Worm (Caenorhabditis elegans) whole organism, late embryonic: ENCODE measurements around the gene bath-47.

Experiments
- K02D7.2 ChIP-seq: sonication (generic microtip); optimal IDR thresholded peaks from 2 replicates; lab custom pipeline; 2017; ENCODE audit warnings: mild to moderate bottlenecking, missing genetic modification characterization, missing compliant biosample characterization
- K09A11.1 ChIP-seq: sonication (generic microtip); optimal IDR thresholded peaks from 2 replicates; lab custom pipeline; 2017; ENCODE audit warnings: antibody characterized with exemption, mild to moderate bottlenecking, missing genetic modification characterization, missing compliant biosample characterization; ENCODE audit not compliant: insufficient read depth
- T23F11.4 ChIP-seq: fragments of 200-800 bp; sonication (Bioruptor generic); optimal IDR thresholded peaks from 2 replicates; lab custom pipeline; 2018; ENCODE audit warnings: mild to moderate bottlenecking, missing genetic modification characterization, missing compliant biosample characterization
- Y22D7AL.16 ChIP-seq: sonication (generic microtip); optimal IDR thresholded peaks from 2 replicates; lab custom pipeline; 2016; ENCODE audit warnings: missing genetic modification characterization, missing compliant biosample characterization
- ahr-1 ChIP-seq: sonication (generic microtip); optimal IDR thresholded peaks from 2 replicates; lab custom pipeline; 2016; ENCODE audit warnings: missing genetic modification characterization, missing compliant biosample characterization
- ama-1 ChIP-seq: fragments of 150-350 bp; optimal IDR thresholded peaks from 2 replicates; lab custom pipeline; 2014
- ceh-14 ChIP-seq: sonication (generic microtip); optimal IDR thresholded peaks from 2 replicates; lab custom pipeline; 2016; ENCODE audit warnings: missing genotype, missing genetic modification characterization, missing compliant biosample characterization
- ceh-19 ChIP-seq: fragments of 200-800 bp; sonication (Bioruptor generic); optimal IDR thresholded peaks from 2 replicates; lab custom pipeline; 2018; ENCODE audit warnings: mild to moderate bottlenecking, missing genetic modification characterization, missing compliant biosample characterization
- ceh-2 ChIP-seq: sonication (generic microtip); optimal IDR thresholded peaks from 2 replicates; lab custom pipeline; 2016; ENCODE audit warnings: missing genotype, missing genetic modification characterization, missing compliant biosample characterization
- ceh-30 ChIP-seq: fragments of 150-350 bp; optimal IDR thresholded peaks from 2 replicates; lab custom pipeline; 2014; ENCODE audit warnings: missing biosample characterization, missing genetic modification characterization
- ceh-34 ChIP-seq: sonication (generic microtip); optimal IDR thresholded peaks from 2 replicates; lab custom pipeline; 2016; ENCODE audit warnings: mild to moderate bottlenecking, missing genetic modification characterization, missing compliant biosample characterization
- ceh-45 ChIP-seq: fragments of 200-800 bp; sonication (Bioruptor generic); IDR thresholded peaks from 2 replicates; pipeline ENCODE4 v1.3.6; 2022; ENCODE audit warnings: missing genetic modification reagents, missing genetic modification characterization, missing compliant biosample characterization
- ceh-48 ChIP-seq: sonication (generic microtip); optimal IDR thresholded peaks from 2 replicates; lab custom pipeline; 2016; ENCODE audit warnings: missing genetic modification characterization, inconsistent platforms, missing compliant biosample characterization
- ceh-6 ChIP-seq: fragments of 200-800 bp; sonication (Bioruptor generic); optimal IDR thresholded peaks from 2 replicates; lab custom pipeline; 2018; ENCODE audit warnings: mild to moderate bottlenecking, missing genetic modification characterization, missing compliant biosample characterization
- dve-1 ChIP-seq: sonication (generic microtip); optimal IDR thresholded peaks from 2 replicates; lab custom pipeline; 2017; ENCODE audit warnings: antibody characterized with exemption, mild to moderate bottlenecking, missing genetic modification characterization, missing compliant biosample characterization
- elt-2 ChIP-seq: sonication (generic microtip); optimal IDR thresholded peaks from 2 replicates; lab custom pipeline; 2016; ENCODE audit warnings: missing genetic modification reagents, missing genetic modification characterization, missing compliant biosample characterization
- elt-4 ChIP-seq: sonication (generic microtip); optimal IDR thresholded peaks from 2 replicates; lab custom pipeline; 2016; ENCODE audit warnings: missing genetic modification characterization, missing compliant biosample characterization
- eyg-1 ChIP-seq: sonication (generic microtip); optimal IDR thresholded peaks from 2 replicates; lab custom pipeline; 2016; ENCODE audit warnings: missing genotype, missing genetic modification characterization, missing compliant biosample characterization
- gmeb-2 ChIP-seq: sonication (generic microtip); optimal IDR thresholded peaks from 2 replicates; lab custom pipeline; 2016; ENCODE audit warnings: missing genetic modification characterization, inconsistent platforms, missing compliant biosample characterization
- hlh-30 ChIP-seq: sonication (generic microtip); optimal IDR thresholded peaks from 2 replicates; lab custom pipeline; 2017; ENCODE audit warnings: antibody characterized with exemption, missing genetic modification characterization, missing compliant biosample characterization; ENCODE audit not compliant: insufficient read depth
- hlh-6 ChIP-seq: sonication (generic microtip); optimal IDR thresholded peaks from 2 replicates; lab custom pipeline; 2016; ENCODE audit warnings: missing genotype, missing genetic modification characterization, missing compliant biosample characterization
- lim-6 ChIP-seq: sonication (generic microtip); optimal IDR thresholded peaks from 2 replicates; lab custom pipeline; 2016; ENCODE audit warnings: missing genetic modification characterization, missing compliant biosample characterization
- madf-2 ChIP-seq: sonication (generic microtip); optimal IDR thresholded peaks from 2 replicates; lab custom pipeline; 2017; ENCODE audit warnings: missing genetic modification characterization, missing compliant biosample characterization
- nfya-1 ChIP-seq: sonication (generic microtip); optimal IDR thresholded peaks from 2 replicates; lab custom pipeline; 2017; ENCODE audit warnings: missing genetic modification characterization, mild to moderate bottlenecking, missing compliant biosample characterization, antibody characterized with exemption, moderate library complexity
- nhr-232 ChIP-seq: sonication (generic microtip); optimal IDR thresholded peaks from 2 replicates; lab custom pipeline; 2016; ENCODE audit warnings: missing genetic modification characterization, missing compliant biosample characterization
- npax-4 ChIP-seq: sonication (generic microtip); optimal IDR thresholded peaks from 2 replicates; lab custom pipeline; 2016; ENCODE audit warnings: missing genetic modification characterization, missing compliant biosample characterization
- pag-3 ChIP-seq: sonication (generic microtip); optimal IDR thresholded peaks from 2 replicates; lab custom pipeline; 2016; ENCODE audit warnings: missing compliant biosample characterization, missing genetic modification characterization, borderline replicate concordance
- pax-1 ChIP-seq: fragments of 150-350 bp; optimal IDR thresholded peaks from 2 replicates; lab custom pipeline; 2014; ENCODE audit warnings: missing biosample characterization, missing genetic modification characterization
- pha-2 ChIP-seq: sonication (generic microtip); optimal IDR thresholded peaks from 2 replicates; lab custom pipeline; 2017; ENCODE audit warnings: mild to moderate bottlenecking, missing genetic modification characterization, missing compliant biosample characterization
- pha-4 ChIP-seq: fragments of 150-350 bp; optimal IDR thresholded peaks from 2 replicates; lab custom pipeline; 2018; ENCODE audit warnings: missing biosample characterization, missing genetic modification reagents, missing genetic modification characterization
- pqm-1 ChIP-seq: sonication (generic microtip); optimal IDR thresholded peaks from 2 replicates; lab custom pipeline; 2016; ENCODE audit warnings: missing genetic modification characterization, missing compliant biosample characterization
- ref-2 ChIP-seq: sonication (generic microtip); optimal IDR thresholded peaks from 2 replicates; lab custom pipeline; 2016; ENCODE audit warnings: missing genetic modification characterization, missing compliant biosample characterization
- sdc-2 ChIP-seq: sonication (generic microtip); optimal IDR thresholded peaks from 2 replicates; lab custom pipeline; 2016; ENCODE audit warnings: missing genotype, missing genetic modification characterization, missing compliant biosample characterization
- tbx-2 ChIP-seq: sonication (generic microtip); optimal IDR thresholded peaks from 2 replicates; lab custom pipeline; 2016; ENCODE audit warnings: missing genetic modification characterization, missing compliant biosample characterization
- tbx-7 ChIP-seq: sonication (generic microtip); optimal IDR thresholded peaks from 2 replicates; lab custom pipeline; 2016; ENCODE audit warnings: missing genotype, missing genetic modification characterization, missing compliant biosample characterization
- ttx-3 ChIP-seq: sonication (generic microtip); optimal IDR thresholded peaks from 2 replicates; lab custom pipeline; 2016; ENCODE audit warnings: missing genetic modification reagents, missing genetic modification characterization, missing compliant biosample characterization
- unc-42 ChIP-seq: sonication (generic microtip); optimal IDR thresholded peaks from 2 replicates; lab custom pipeline; 2016; ENCODE audit warnings: missing genotype, missing genetic modification characterization, missing compliant biosample characterization
- unc-55 ChIP-seq: sonication (generic microtip); optimal IDR thresholded peaks from 2 replicates; lab custom pipeline; 2017; ENCODE audit warnings: missing biosample characterization, missing genetic modification reagents, missing genetic modification characterization
- unc-86 ChIP-seq: sonication (generic microtip); optimal IDR thresholded peaks from 2 replicates; lab custom pipeline; 2016; ENCODE audit warnings: missing genetic modification characterization, missing compliant biosample characterization
- zip-5 ChIP-seq: sonication (generic microtip); optimal IDR thresholded peaks from 2 replicates; lab custom pipeline; 2016; ENCODE audit warnings: missing genetic modification characterization, missing compliant biosample characterization
- ztf-16 ChIP-seq: sonication (generic microtip); optimal IDR thresholded peaks from 2 replicates; lab custom pipeline; 2017; ENCODE audit warnings: missing genetic modification characterization, missing compliant biosample characterization

bath-47 gene

DNA sequence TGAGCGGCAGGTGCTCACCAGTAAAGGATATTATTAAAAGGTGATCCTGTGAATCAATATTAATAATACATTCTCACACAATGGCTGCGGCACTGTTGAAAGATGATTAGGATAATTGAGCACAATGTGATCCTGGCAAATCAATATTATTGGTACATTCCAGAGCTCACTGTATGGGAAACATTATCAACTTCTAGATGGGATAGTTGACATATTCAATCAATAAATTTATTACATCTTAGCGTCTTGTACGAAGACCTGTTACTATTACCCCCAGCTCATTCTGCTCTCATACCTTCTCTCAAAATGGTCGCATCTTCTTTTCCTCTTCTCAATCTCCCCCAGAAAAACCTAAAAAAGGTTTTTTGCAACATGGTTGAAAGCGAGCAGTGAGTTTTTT, 33.4 kb upstream of the bath-47 start, which contains the start of gene fbxb-49:
TSS of gene fbxb-49 (plus strand) at position 301 of the 400 bp plus-strand sequence.
- TF ChIP-seq K02D7.2 (tag; lab: Kevin White, UChicago) (no peak), lim-6 (tag; lab: Kevin White, UChicago) (no peak), unc-42 (tag; lab: Kevin White, UChicago) (no peak), pha-2 (no peak), pha-4 (tag; lab: Kevin White, UChicago) (no peak), sdc-2 (tag; lab: Kevin White, UChicago) (no peak), elt-4 (tag; lab: Kevin White, UChicago) (no peak), pax-1 (tag; lab: Kevin White, UChicago) (no peak), ttx-3 (tag; lab: Kevin White, UChicago) (no peak), tbx-2 (no peak), T23F11.4 (no peak), ceh-6 (no peak)

DNA sequence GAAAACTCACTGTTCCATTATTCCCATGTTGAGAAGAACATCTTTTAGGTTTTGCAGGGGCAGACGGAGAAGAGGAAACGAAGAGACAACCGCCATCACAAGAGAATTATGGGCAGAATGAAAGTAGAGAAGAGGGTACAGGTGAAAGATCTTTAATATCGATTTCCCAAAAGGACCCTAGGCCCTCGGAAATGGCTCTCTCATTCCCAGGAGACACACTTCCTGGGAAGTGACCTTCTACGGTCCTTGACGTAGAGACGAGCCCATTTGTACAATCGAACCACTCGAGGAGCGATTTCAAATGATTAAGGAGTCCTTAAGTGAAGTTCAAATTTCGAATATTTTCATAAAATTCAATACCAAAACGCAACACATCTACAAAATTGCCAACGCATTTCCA, 30.6 kb upstream of the bath-47 start, which contains the start of gene fbxb-46:
TSS of gene fbxb-46 (minus strand) at position 101 of the 400 bp plus-strand sequence.
- no peak for TF ChIP-seq ceh-14 (tag; lab: Kevin White, UChicago)
- TF ChIP-seq hlh-30 (tag; lab: Kevin White, UChicago): no peak
- no peak for TF ChIP-seq gmeb-2 (tag; lab: Kevin White, UChicago)
- TF ChIP-seq eyg-1 (tag; lab: Kevin White, UChicago): no peak
- no peak for TF ChIP-seq zip-5 (tag; lab: Kevin White, UChicago)
- TF ChIP-seq K09A11.1 (tag; lab: Kevin White, UChicago): no peak
- no peak for TF ChIP-seq ama-1
- TF ChIP-seq hlh-6 (tag; lab: Kevin White, UChicago): no peak
- no peak for TF ChIP-seq madf-2 (tag; lab: Kevin White, UChicago)
- no peak for TF ChIP-seq ceh-19 (GFP tag; lab: Kevin White, UChicago)
- no peak for TF ChIP-seq nfya-1 (tag; lab: Kevin White, UChicago)
- TF ChIP-seq ceh-48: no peak
- TF ChIP-seq pag-3 (tag; lab: Kevin White, UChicago): no peak
- TF ChIP-seq ceh-45 (GFP tag; lab: Robert Waterston, UW): no peak
- no peak for TF ChIP-seq ref-2 (tag; lab: Kevin White, UChicago)
- TF ChIP-seq ceh-2 (tag; lab: Kevin White, UChicago): no peak
- no peak for TF ChIP-seq unc-86 (tag; lab: Kevin White, UChicago)
- TF ChIP-seq ztf-16 (tag; lab: Kevin White, UChicago): no peak
- TF ChIP-seq tbx-7 (tag; lab: Kevin White, UChicago): no peak
- TF ChIP-seq ceh-34 (tag; lab: Kevin White, UChicago): no peak

DNA sequence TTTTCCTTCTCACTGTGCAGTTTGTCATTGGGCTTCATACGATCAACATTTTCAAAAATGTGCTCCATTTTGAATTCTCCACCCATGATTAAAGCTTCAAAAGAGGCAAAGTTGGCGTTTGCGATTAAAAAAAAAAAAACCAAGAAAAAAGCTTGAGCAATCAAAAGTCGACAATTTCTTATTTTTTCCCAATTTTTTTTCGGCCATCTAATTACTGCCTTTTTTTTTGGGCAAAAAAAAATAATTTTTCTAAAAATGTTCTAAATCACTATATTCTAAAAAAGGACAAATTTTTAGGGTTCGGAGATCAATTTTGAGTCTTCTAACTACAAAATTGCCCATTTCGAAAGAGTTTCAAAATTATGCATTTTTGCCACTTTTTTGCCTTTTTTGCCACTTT, 25.6 kb upstream of the bath-47 start, which contains the start of gene K05F6.10:
TSS of gene K05F6.10 (minus strand) at position 101 of the 400 bp plus-strand sequence.
- TF ChIP-seq ceh-30 (no peak), elt-2 (tag; lab: Kevin White, UChicago) (no peak), ceh-14 (tag; lab: Kevin White, UChicago) (no peak), pha-4 (tag; lab: Kevin White, UChicago) (no peak)

DNA sequence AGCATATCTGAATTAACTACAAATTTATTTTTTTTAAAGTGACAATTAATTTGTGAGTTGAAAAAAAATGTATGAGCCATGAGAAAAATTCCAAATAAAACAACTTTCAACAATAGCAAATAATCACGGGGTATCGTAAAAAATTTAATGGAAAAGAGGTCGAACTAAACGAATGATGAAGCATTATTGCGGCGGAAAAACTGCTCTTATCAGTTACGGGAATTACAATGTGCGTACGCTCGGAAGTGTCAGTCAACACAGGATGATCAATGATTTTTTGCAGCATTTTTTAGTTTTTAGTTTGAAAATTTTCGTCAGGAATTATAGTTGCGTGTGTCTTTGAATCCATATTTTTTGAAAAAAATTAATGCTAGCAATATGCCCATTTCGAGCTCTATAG, 24.8 kb upstream of the bath-47 start:
- no peak for TF ChIP-seq elt-4 (tag; lab: Kevin White, UChicago)
- no peak for TF ChIP-seq pqm-1
- no peak for TF ChIP-seq unc-55 (GFP tag; lab: Kevin White, UChicago)
- no peak for TF ChIP-seq npax-4 (tag; lab: Kevin White, UChicago)
- no peak for TF ChIP-seq ref-2 (tag; lab: Kevin White, UChicago)
- TF ChIP-seq ahr-1: no peak
- TF ChIP-seq ztf-16 (tag; lab: Kevin White, UChicago): no peak
- no peak for TF ChIP-seq nhr-232 (tag; lab: Kevin White, UChicago)
- no peak for TF ChIP-seq tbx-2
- no peak for TF ChIP-seq Y22D7AL.16
- no peak for TF ChIP-seq dve-1 (tag; lab: Kevin White, UChicago)
- no peak for TF ChIP-seq hlh-6 (tag; lab: Kevin White, UChicago)
- TF ChIP-seq ceh-48: no peak
- no peak for TF ChIP-seq nfya-1 (tag; lab: Kevin White, UChicago)
